Fruit fly (Drosophila melanogaster): Measurements from ENCODE around the gene glu.

- TF ChIP-seq CG13204 (GFP tag; optimal IDR thresholded peaks at IDR 0.05) (no peak), Pif1A (GFP tag; optimal IDR thresholded peaks at IDR 0.05) (no peak), gl (tag; optimal IDR thresholded peaks at IDR 0.05) (no peak), D1 (tag; optimal IDR thresholded peaks at IDR 0.05) (no peak), Snoo (tag; optimal IDR thresholded peaks at IDR 0.05) (no peak), CG12605 (GFP tag; IDR thresholded peaks at IDR 0.05) (no peak), CG14655 (GFP tag; optimal IDR thresholded peaks at IDR 0.05) (no peak), CG32121 (GFP tag; IDR thresholded peaks at IDR 0.05) (no peak), Ets98B (GFP tag; IDR thresholded peaks at IDR 0.05) (no peak), CG4496 (GFP tag; IDR thresholded peaks at IDR 0.05) (no peak), EcR (GFP tag; optimal IDR thresholded peaks at IDR 0.05) (no peak), fd96Ca (GFP tag; IDR thresholded peaks at IDR 0.05) (no peak), CG9948 (tag; optimal IDR thresholded peaks at IDR 0.05) (no peak), CG8159 (tag; optimal IDR thresholded peaks at IDR 0.05) (no peak)
Measured at dm6 chr2L:16715133-16715833, 22.9 kb downstream of the glu start.
